Worm (Caenorhabditis elegans) whole organism, L2 larva: ENCODE data around the gene math-8.

Experiments
- C34F6.9 ChIP-seq: fragments of 150-350 bp; optimal IDR thresholded peaks from 2 replicates; lab custom pipeline; 2014; ENCODE audit warnings: missing biosample characterization, missing genetic modification characterization
- F13H6.1 ChIP-seq: sonication (generic microtip); optimal IDR thresholded peaks from 2 replicates; lab custom pipeline; 2016; ENCODE audit warnings: missing genetic modification characterization, missing compliant biosample characterization
- R02D3.7 ChIP-seq: fragments of 150-350 bp; optimal IDR thresholded peaks from 2 replicates; lab custom pipeline; 2014; ENCODE audit warnings: missing biosample characterization, missing genetic modification characterization
- alr-1 ChIP-seq: fragments of 150-350 bp; optimal IDR thresholded peaks from 2 replicates; lab custom pipeline; 2014; ENCODE audit warnings: missing biosample characterization, missing genetic modification characterization
- ama-1 ChIP-seq: fragments of 150-350 bp; optimal IDR thresholded peaks from 2 replicates; lab custom pipeline; 2018; ENCODE audit warnings: inconsistent platforms
- blmp-1 ChIP-seq: sonication (generic microtip); optimal IDR thresholded peaks from 2 replicates; lab custom pipeline; 2017; ENCODE audit warnings: missing genetic modification characterization, mild to moderate bottlenecking, missing compliant biosample characterization, antibody characterized with exemption, moderate library complexity; ENCODE audit not compliant: insufficient read depth
- ceh-82 ChIP-seq: fragments of 150-350 bp; optimal IDR thresholded peaks from 2 replicates; lab custom pipeline; 2014; ENCODE audit warnings: missing biosample characterization, missing genetic modification characterization
- egl-27 ChIP-seq: sonication (generic microtip); optimal IDR thresholded peaks from 3 replicates; lab custom pipeline; 2017; ENCODE audit warnings: missing biosample characterization, missing genetic modification reagents, missing genetic modification characterization
- elt-1 ChIP-seq: fragments of 150-350 bp; optimal IDR thresholded peaks from 2 replicates; lab custom pipeline; 2014; ENCODE audit warnings: missing biosample characterization, missing genetic modification characterization
- elt-3 ChIP-seq: sonication (generic microtip); optimal IDR thresholded peaks from 2 replicates; lab custom pipeline; 2017; ENCODE audit warnings: missing biosample characterization, missing genetic modification characterization
- fos-1 ChIP-seq: fragments of 150-350 bp; optimal IDR thresholded peaks from 2 replicates; lab custom pipeline; 2014; ENCODE audit warnings: missing biosample characterization, missing genetic modification characterization
- gmeb-1 ChIP-seq: fragments of 150-350 bp; optimal IDR thresholded peaks from 2 replicates; lab custom pipeline; 2014; ENCODE audit warnings: missing biosample characterization, missing genetic modification characterization
- lin-13 ChIP-seq: fragments of 150-350 bp; optimal IDR thresholded peaks from 2 replicates; lab custom pipeline; 2014; ENCODE audit warnings: missing biosample characterization, missing genetic modification reagents, missing genetic modification characterization
- lin-39 ChIP-seq: fragments of 150-350 bp; optimal IDR thresholded peaks from 2 replicates; lab custom pipeline; 2014; ENCODE audit warnings: missing biosample characterization, missing genetic modification reagents, missing genetic modification characterization
- lsy-2 ChIP-seq, 2 experiments: fragments of 150-350 bp in 1 of 2; sonication (generic microtip) in 1 of 2; optimal IDR thresholded peaks; 2 replicates each; lab custom pipeline; 2014 to 2017; ENCODE audit warnings: missing biosample characterization in 2 of 2, missing genetic modification characterization in 2 of 2
- mbf-1 ChIP-seq: sonication (generic microtip); optimal IDR thresholded peaks from 2 replicates; lab custom pipeline; 2017; ENCODE audit warnings: missing biosample characterization, missing genetic modification characterization
- mdl-1 ChIP-seq, 2 experiments: fragments of 150-350 bp in 1 of 2; sonication (generic microtip) in 1 of 2; optimal IDR thresholded peaks; 2 replicates each; lab custom pipeline; 2017; ENCODE audit warnings: missing biosample characterization in 2 of 2, missing genetic modification characterization in 2 of 2
- nhr-10 ChIP-seq: sonication (generic microtip); optimal IDR thresholded peaks from 2 replicates; lab custom pipeline; 2017; ENCODE audit warnings: missing biosample characterization, missing genetic modification characterization
- nhr-129 ChIP-seq: fragments of 150-350 bp; optimal IDR thresholded peaks from 2 replicates; lab custom pipeline; 2014; ENCODE audit warnings: missing biosample characterization, missing genetic modification characterization
- nhr-21 ChIP-seq: fragments of 150-350 bp; optimal IDR thresholded peaks from 2 replicates; lab custom pipeline; 2014; ENCODE audit warnings: missing biosample characterization, missing genetic modification characterization
- nhr-25 ChIP-seq: fragments of 150-350 bp; sonication (generic microtip); optimal IDR thresholded peaks from 3 replicates; lab custom pipeline; 2014; ENCODE audit warnings: missing biosample characterization, missing genetic modification characterization
- nhr-6 ChIP-seq: fragments of 150-350 bp; optimal IDR thresholded peaks from 2 replicates; lab custom pipeline; 2014; ENCODE audit warnings: missing biosample characterization, missing genetic modification characterization
- nhr-77 ChIP-seq: fragments of 150-350 bp; optimal IDR thresholded peaks from 2 replicates; lab custom pipeline; 2014; ENCODE audit warnings: missing biosample characterization, missing genetic modification characterization
- peb-1 ChIP-seq: fragments of 150-350 bp; optimal IDR thresholded peaks from 2 replicates; lab custom pipeline; 2014; ENCODE audit warnings: missing biosample characterization, missing genetic modification characterization
- sem-4 ChIP-seq: fragments of 150-350 bp; optimal IDR thresholded peaks from 2 replicates; lab custom pipeline; 2014; ENCODE audit warnings: missing biosample characterization, missing genetic modification reagents, missing genetic modification characterization
- sma-9 ChIP-seq, 2 experiments: fragments of 150-350 bp in 1 of 2; sonication (generic microtip) in 1 of 2; optimal IDR thresholded peaks; 2 replicates each; lab custom pipeline; 2014 to 2016; ENCODE audit warnings: missing genetic modification characterization in 2 of 2, mild to moderate bottlenecking in 1 of 2, missing biosample characterization in 1 of 2, missing compliant biosample characterization in 1 of 2, missing genetic modification reagents in 1 of 2, moderate library complexity in 1 of 2
- unc-39 ChIP-seq: fragments of 150-350 bp; optimal IDR thresholded peaks from 2 replicates; lab custom pipeline; 2014; ENCODE audit warnings: missing biosample characterization, missing genetic modification characterization
- unc-55 ChIP-seq: fragments of 150-350 bp; sonication (generic microtip); optimal IDR thresholded peaks from 3 replicates; lab custom pipeline; 2014; ENCODE audit warnings: missing biosample characterization, missing genetic modification reagents, missing genetic modification characterization
- unc-62 ChIP-seq: fragments of 150-350 bp; optimal IDR thresholded peaks from 2 replicates; lab custom pipeline; 2014; ENCODE audit warnings: missing biosample characterization, missing genetic modification reagents, missing genetic modification characterization
- ztf-1 ChIP-seq: fragments of 200-800 bp; sonication (Bioruptor generic); conservative IDR thresholded peaks from 2 replicates; pipeline ENCODE4 v1.3.6; 2022; ENCODE audit warnings: missing genetic modification characterization, missing compliant biosample characterization
- ztf-11 ChIP-seq: sonication (generic microtip); optimal IDR thresholded peaks from 2 replicates; lab custom pipeline; 2017; ENCODE audit warnings: missing biosample characterization, missing genetic modification characterization
- ztf-4 ChIP-seq: fragments of 150-350 bp; optimal IDR thresholded peaks from 2 replicates; lab custom pipeline; 2014; ENCODE audit warnings: missing biosample characterization, missing genetic modification characterization

math-8 gene

DNA sequence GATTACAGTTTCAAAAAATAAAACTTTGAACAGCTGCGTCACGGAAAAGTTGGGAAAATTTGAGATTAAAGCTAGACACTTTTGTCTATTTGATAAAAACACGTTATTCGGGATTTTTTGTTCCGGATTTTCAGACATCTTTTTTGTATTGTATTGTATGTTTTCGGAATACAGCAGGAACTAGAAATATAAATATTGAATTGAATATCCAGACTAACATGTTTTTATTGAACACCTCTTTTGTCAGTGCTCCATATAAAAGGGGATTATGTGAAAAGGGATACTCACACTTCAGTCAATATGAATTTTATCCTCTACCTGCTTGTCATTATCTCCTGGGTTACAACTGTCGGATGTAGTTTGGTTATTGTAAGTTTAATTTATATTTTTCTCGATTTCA lies 4.9 kb upstream of the math-8 start, which contains the start of gene C16C4.1:
Gene C16C4.1 (plus strand): TSS at position 301 of the 400 bp plus-strand sequence.
- TF ChIP-seq ztf-11 (tag; lab: Kevin White, UChicago): no peak
- no peak for TF ChIP-seq gmeb-1
- TF ChIP-seq unc-62 (GFP tag; lab: Kevin White, UChicago): no peak
- TF ChIP-seq nhr-6 (tag; lab: Kevin White, UChicago): no peak
- TF ChIP-seq elt-1: no peak
- TF ChIP-seq alr-1 (tag; lab: Kevin White, UChicago): no peak
- TF ChIP-seq lsy-2 (tag; optimal IDR thresholded peaks at IDR 0.05; lab: Kevin White, UChicago): no peak
- no peak for TF ChIP-seq F13H6.1 (tag; lab: Kevin White, UChicago)
- TF ChIP-seq nhr-77: no peak
- TF ChIP-seq sma-9 (GFP tag; optimal IDR thresholded peaks at IDR 0.05; lab: Kevin White, UChicago): no peak
- TF ChIP-seq sma-9 (tag; optimal IDR thresholded peaks at IDR 0.05; lab: Kevin White, UChicago): no peak
- no peak for TF ChIP-seq mdl-1 (tag; optimal IDR thresholded peaks at IDR 0.05; lab: Kevin White, UChicago)
- no peak for TF ChIP-seq C34F6.9 (tag; lab: Kevin White, UChicago)
- TF ChIP-seq lin-39: no peak
- TF ChIP-seq egl-27 (tag; lab: Kevin White, UChicago): no peak
- TF ChIP-seq lin-13 (GFP tag; lab: Kevin White, UChicago): no peak
- no peak for TF ChIP-seq nhr-10 (tag; lab: Kevin White, UChicago)
- no peak for TF ChIP-seq ztf-1
- TF ChIP-seq blmp-1 (tag; lab: Kevin White, UChicago): no peak
- no peak for TF ChIP-seq peb-1
- no peak for TF ChIP-seq nhr-21 (tag; lab: Kevin White, UChicago)

DNA sequence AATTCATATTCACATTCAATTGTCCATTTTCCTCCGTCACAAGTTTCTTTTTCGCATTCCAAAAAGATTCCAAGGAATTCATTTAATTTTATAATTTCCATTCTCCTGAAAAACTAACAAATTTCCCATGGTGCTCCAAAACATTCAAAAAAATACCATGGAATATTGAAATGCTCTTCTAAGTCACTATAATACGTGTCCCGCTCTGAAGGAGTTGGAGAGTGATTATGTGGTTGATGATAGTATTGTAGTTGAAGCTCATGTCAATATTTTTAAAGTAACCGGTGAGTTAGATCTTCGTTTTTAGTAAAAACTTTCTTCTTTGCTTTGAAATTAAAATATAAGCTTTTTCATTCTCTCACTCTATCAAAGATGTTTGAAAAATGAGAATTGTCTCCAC lies 1.7 kb upstream of the math-8 start, which contains the start of gene math-9:
Gene math-9 (minus strand): TSS at position 101 of the 400 bp plus-strand sequence.
- no peak for TF ChIP-seq R02D3.7
- no peak for TF ChIP-seq nhr-10 (tag; lab: Kevin White, UChicago)
- no peak for TF ChIP-seq ceh-82 (tag; lab: Kevin White, UChicago)
- no peak for TF ChIP-seq gmeb-1
- TF ChIP-seq nhr-129 (tag; lab: Kevin White, UChicago): no peak
- TF ChIP-seq ama-1 (lab: Kevin White, UChicago): no peak
- no peak for TF ChIP-seq blmp-1 (tag; lab: Kevin White, UChicago)
- no peak for TF ChIP-seq mdl-1 (tag; optimal IDR thresholded peaks at IDR 0.05; lab: Kevin White, UChicago)
- TF ChIP-seq ztf-1: no peak

DNA sequence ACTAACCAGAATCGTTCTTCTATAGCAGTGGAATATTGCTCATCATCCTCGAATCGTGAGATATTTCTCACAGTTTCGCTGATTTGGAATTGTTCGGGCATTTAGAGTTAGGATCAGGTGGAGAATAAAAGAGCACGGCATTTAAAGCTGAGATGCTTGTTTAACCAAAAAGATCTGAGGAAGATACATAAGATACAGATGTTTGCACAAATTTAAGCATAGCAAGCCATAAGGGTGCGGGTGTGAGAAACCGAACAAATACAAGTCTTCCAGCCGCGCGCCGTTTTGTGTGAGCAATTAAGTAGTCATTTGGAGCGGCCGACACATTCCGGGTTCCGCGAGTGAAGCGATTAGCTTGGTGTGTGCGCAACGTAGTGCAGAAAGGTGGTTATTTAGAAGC lies 2.6 kb downstream of the math-8 start, which contains the start of gene math-7:
Gene math-7 (minus strand): TSS at position 101 of the 400 bp plus-strand sequence.
- TF ChIP-seq ztf-11 (tag; lab: Kevin White, UChicago) (no peak), ceh-82 (tag; lab: Kevin White, UChicago) (no peak)

DNA sequence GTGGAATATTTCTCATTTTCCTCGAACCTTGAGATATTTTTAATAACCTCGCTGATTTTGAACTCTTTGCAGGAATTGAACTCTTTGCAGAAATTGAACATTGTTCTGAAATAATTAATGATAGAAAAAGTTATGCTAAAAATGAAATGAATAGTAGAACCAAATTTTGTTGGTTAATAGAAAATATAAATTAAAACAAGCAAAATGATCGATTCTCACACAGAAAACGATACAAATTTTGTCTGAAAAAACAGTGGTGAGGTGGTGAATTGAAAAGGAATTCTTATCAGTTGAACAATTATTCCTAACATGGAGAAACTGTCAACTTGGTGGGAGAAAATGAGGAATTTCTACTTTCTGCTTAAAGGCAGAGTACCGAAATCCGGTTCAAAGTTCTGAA lies 4.3 kb downstream of the math-8 start, which contains the start of gene math-6:
Gene math-6 (minus strand): TSS at position 101 of the 400 bp plus-strand sequence.
- TF ChIP-seq ztf-4 (tag; lab: Kevin White, UChicago): no peak
- no peak for TF ChIP-seq elt-3 (tag; lab: Kevin White, UChicago)

DNA sequence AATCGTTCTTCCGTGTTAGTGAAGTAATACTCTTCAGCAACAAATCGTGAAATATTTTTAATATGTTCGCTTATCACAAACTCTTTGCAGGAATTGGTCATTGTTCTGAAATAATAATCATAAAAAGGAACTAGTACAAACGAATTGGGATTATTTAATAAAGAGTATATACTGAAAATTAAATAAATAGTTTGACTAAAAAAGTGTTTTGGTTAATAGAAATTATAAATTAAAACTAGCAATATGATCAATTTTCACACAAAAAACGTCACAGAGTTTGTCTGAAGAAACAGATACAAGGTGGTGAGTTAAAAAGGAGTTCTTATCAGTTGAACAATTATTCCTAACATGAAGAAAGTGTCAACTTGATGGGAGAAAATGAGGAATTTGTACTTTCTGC lies 6.3 kb downstream of the math-8 start, which contains the start of gene math-5:
Gene math-5 (minus strand): TSS at position 101 of the 400 bp plus-strand sequence.
- TF ChIP-seq blmp-1 (tag; lab: Kevin White, UChicago) (no peak), ztf-11 (tag; lab: Kevin White, UChicago) (no peak), mdl-1 (tag; optimal IDR thresholded peaks at IDR 0.05; lab: Kevin White, UChicago) (no peak), nhr-25 (tag; lab: Kevin White, UChicago) (no peak), fos-1 (tag; lab: Kevin White, UChicago) (no peak), mbf-1 (no peak), nhr-21 (tag; lab: Kevin White, UChicago) (no peak), unc-55 (GFP tag; lab: Kevin White, UChicago) (no peak), sma-9 (GFP tag; optimal IDR thresholded peaks at IDR 0.05; lab: Kevin White, UChicago) (no peak), sma-9 (tag; optimal IDR thresholded peaks at IDR 0.05; lab: Kevin White, UChicago) (no peak), unc-39 (tag; lab: Kevin White, UChicago) (no peak), sem-4 (tag; lab: Kevin White, UChicago) (no peak), egl-27 (tag; lab: Kevin White, UChicago) (no peak)
